Worm (Caenorhabditis elegans) whole organism, young adult: Measurements from ENCODE around the gene tag-329.

Source experiments
- B0035.1 ChIP-seq: sonication (generic microtip); optimal IDR thresholded peaks from 2 replicates; lab custom pipeline; 2016; ENCODE audit warnings: missing genetic modification characterization, mild to moderate bottlenecking, missing compliant biosample characterization, missing genotype, missing genetic modification reagents
- B0261.1 ChIP-seq: sonication (generic microtip); optimal IDR thresholded peaks from 2 replicates; lab custom pipeline; 2016; ENCODE audit warnings: mild to moderate bottlenecking, missing genetic modification characterization, moderate library complexity, missing compliant biosample characterization
- D2030.7 ChIP-seq: fragments of 200-800 bp; sonication (Bioruptor generic); IDR thresholded peaks from 2 replicates; pipeline ENCODE4 v1.3.6; 2022; ENCODE audit warnings: missing genetic modification reagents, missing genetic modification characterization, missing compliant biosample characterization
- F37B4.10 ChIP-seq: fragments of 200-800 bp; sonication (Bioruptor generic); IDR thresholded peaks from 2 replicates; pipeline ENCODE4 v1.3.6; 2022; ENCODE audit warnings: missing genetic modification characterization, missing compliant biosample characterization
- F55B11.4 ChIP-seq: sonication (generic microtip); optimal IDR thresholded peaks from 2 replicates; lab custom pipeline; 2016; ENCODE audit warnings: missing compliant biosample characterization, missing genetic modification characterization, borderline replicate concordance; ENCODE audit not compliant: insufficient read depth
- K12H6.12 ChIP-seq: fragments of 200-800 bp; sonication (Bioruptor generic); optimal IDR thresholded peaks from 2 replicates; lab custom pipeline; 2018; ENCODE audit warnings: mild to moderate bottlenecking, missing genetic modification characterization, missing compliant biosample characterization
- T26A5.8 ChIP-seq: sonication (generic microtip); optimal IDR thresholded peaks from 2 replicates; lab custom pipeline; 2016; ENCODE audit warnings: missing genetic modification characterization, missing compliant biosample characterization
- Y67H2A.10 ChIP-seq: fragments of 200-800 bp; sonication (Bioruptor generic); conservative IDR thresholded peaks from 2 replicates; pipeline ENCODE4 v1.3.6; 2022; ENCODE audit warnings: missing genetic modification reagents, missing genetic modification characterization, missing compliant biosample characterization
- Y95B8A.8 ChIP-seq: fragments of 200-800 bp; sonication (Bioruptor generic); IDR thresholded peaks from 2 replicates; pipeline ENCODE4 v1.3.6; 2022; ENCODE audit warnings: missing genetic modification reagents, missing genetic modification characterization, missing compliant biosample characterization
- akir-1 ChIP-seq: fragments of 200-800 bp; sonication (Bioruptor generic); optimal IDR thresholded peaks from 2 replicates; lab custom pipeline; 2018; ENCODE audit warnings: mild to moderate bottlenecking, missing genetic modification characterization, moderate library complexity, missing compliant biosample characterization
- aptf-2 ChIP-seq: fragments of 200-800 bp; sonication (Bioruptor generic); conservative IDR thresholded peaks from 2 replicates; pipeline ENCODE4 v1.3.6; 2022; ENCODE audit warnings: missing genetic modification reagents, missing genetic modification characterization, missing compliant biosample characterization
- aptf-3 ChIP-seq: fragments of 200-800 bp; sonication (Bioruptor generic); IDR thresholded peaks from 2 replicates; pipeline ENCODE4 v1.3.6; 2022; ENCODE audit warnings: missing genetic modification characterization, missing compliant biosample characterization
- atf-7 ChIP-seq: sonication (generic microtip); optimal IDR thresholded peaks from 2 replicates; lab custom pipeline; 2017; ENCODE audit warnings: mild to moderate bottlenecking, missing genetic modification characterization, missing compliant biosample characterization
- attf-5 ChIP-seq: fragments of 200-800 bp; sonication (Bioruptor generic); optimal IDR thresholded peaks from 2 replicates; lab custom pipeline; 2018; ENCODE audit warnings: mild to moderate bottlenecking, missing genetic modification characterization, missing compliant biosample characterization
- cebp-1 ChIP-seq, 2 experiments: fragments of 200-800 bp in 1 of 2; sonication (Bioruptor generic) in 1 of 2; sonication (generic microtip) in 1 of 2; IDR thresholded peaks in 1 of 2; optimal IDR thresholded peaks in 1 of 2; 2 replicates each; pipeline versions ENCODE4 v1.3.6 to Lab custom; 2017 to 2022; ENCODE audit warnings: missing compliant biosample characterization in 2 of 2, missing genetic modification characterization in 2 of 2, mild to moderate bottlenecking in 1 of 2, missing genetic modification reagents in 1 of 2, moderate library complexity in 1 of 2
- ceh-27 ChIP-seq: fragments of 200-800 bp; sonication (Bioruptor generic); optimal IDR thresholded peaks from 2 replicates; lab custom pipeline; 2018; ENCODE audit warnings: mild to moderate bottlenecking, missing genetic modification characterization, moderate library complexity, missing compliant biosample characterization
- ceh-40 ChIP-seq: fragments of 200-800 bp; sonication (Bioruptor generic); IDR thresholded peaks from 2 replicates; pipeline ENCODE4 v1.3.6; 2022; ENCODE audit warnings: missing genetic modification characterization, missing compliant biosample characterization
- ceh-58 ChIP-seq: fragments of 200-800 bp; sonication (Bioruptor generic); IDR thresholded peaks from 2 replicates; pipeline ENCODE4 v1.3.6; 2022; ENCODE audit warnings: missing genetic modification characterization, missing compliant biosample characterization
- ceh-91 ChIP-seq: fragments of 200-800 bp; sonication (Bioruptor generic); IDR thresholded peaks from 2 replicates; pipeline ENCODE4 v1.3.6; 2022; ENCODE audit warnings: missing genetic modification reagents, missing genetic modification characterization, missing compliant biosample characterization
- chd-7 ChIP-seq: sonication (generic microtip); optimal IDR thresholded peaks from 2 replicates; lab custom pipeline; 2016; ENCODE audit warnings: mild to moderate bottlenecking, missing genetic modification characterization, moderate library complexity, missing compliant biosample characterization
- ekl-4 ChIP-seq: fragments of 200-800 bp; sonication (Bioruptor generic); IDR thresholded peaks from 2 replicates; pipeline ENCODE4 v1.3.6; 2022; ENCODE audit warnings: missing genetic modification reagents, missing genetic modification characterization, missing compliant biosample characterization
- fkh-3 ChIP-seq: sonication (generic microtip); optimal IDR thresholded peaks from 2 replicates; lab custom pipeline; 2016; ENCODE audit warnings: mild to moderate bottlenecking, missing genetic modification characterization, missing compliant biosample characterization
- him-1 ChIP-seq: sonication (generic microtip); optimal IDR thresholded peaks from 2 replicates; lab custom pipeline; 2016; ENCODE audit warnings: missing genotype, missing genetic modification reagents, missing genetic modification characterization, missing compliant biosample characterization
- hlh-12 ChIP-seq: sonication (generic microtip); optimal IDR thresholded peaks from 2 replicates; lab custom pipeline; 2016; ENCODE audit warnings: missing genetic modification characterization, missing compliant biosample characterization
- hmg-1.2 ChIP-seq: fragments of 200-800 bp; sonication (Bioruptor generic); IDR thresholded peaks from 2 replicates; pipeline ENCODE4 v1.3.6; 2022; ENCODE audit warnings: missing genetic modification reagents, missing genetic modification characterization, missing compliant biosample characterization
- hmg-20 ChIP-seq: fragments of 200-800 bp; sonication (Bioruptor generic); IDR thresholded peaks from 2 replicates; pipeline ENCODE4 v1.3.6; 2022; ENCODE audit warnings: missing genetic modification reagents, missing genetic modification characterization, missing compliant biosample characterization
- hsf-1 ChIP-seq: fragments of 200-800 bp; sonication (Bioruptor generic); IDR thresholded peaks from 2 replicates; pipeline ENCODE4 v1.3.6; 2022; ENCODE audit warnings: missing genetic modification reagents, missing genetic modification characterization, missing compliant biosample characterization
- let-526 ChIP-seq: fragments of 200-800 bp; sonication (Bioruptor generic); IDR thresholded peaks from 2 replicates; pipeline ENCODE4 v1.3.6; 2022; ENCODE audit warnings: missing genetic modification reagents, missing genetic modification characterization, missing compliant biosample characterization
- lin-40 ChIP-seq: sonication (generic microtip); optimal IDR thresholded peaks from 2 replicates; lab custom pipeline; 2016; ENCODE audit warnings: missing genetic modification characterization, mild to moderate bottlenecking, missing compliant biosample characterization, missing genotype, missing genetic modification reagents
- lin-54 ChIP-seq: fragments of 200-800 bp; sonication (Bioruptor generic); optimal IDR thresholded peaks from 2 replicates; lab custom pipeline; 2018; ENCODE audit warnings: mild to moderate bottlenecking, missing genetic modification characterization, missing compliant biosample characterization
- lsl-1 ChIP-seq: fragments of 200-800 bp; sonication (Bioruptor generic); optimal IDR thresholded peaks from 2 replicates; lab custom pipeline; 2018; ENCODE audit warnings: mild to moderate bottlenecking, missing genetic modification characterization, moderate library complexity, missing compliant biosample characterization
- madf-10 ChIP-seq: sonication (generic microtip); optimal IDR thresholded peaks from 2 replicates; lab custom pipeline; 2016; ENCODE audit warnings: mild to moderate bottlenecking, missing genetic modification characterization, missing compliant biosample characterization
- mcd-1 ChIP-seq: fragments of 200-800 bp; sonication (Bioruptor generic); IDR thresholded peaks from 2 replicates; pipeline ENCODE4 v1.3.6; 2022; ENCODE audit warnings: missing genetic modification reagents, missing genetic modification characterization, missing compliant biosample characterization
- mel-28 ChIP-seq: sonication (generic microtip); optimal IDR thresholded peaks from 2 replicates; lab custom pipeline; 2016; ENCODE audit warnings: borderline replicate concordance, mild to moderate bottlenecking, missing genetic modification characterization, missing compliant biosample characterization
- mes-4 ChIP-seq: sonication (generic microtip); optimal IDR thresholded peaks from 2 replicates; lab custom pipeline; 2016; ENCODE audit warnings: missing genotype, missing genetic modification characterization, missing compliant biosample characterization
- nfya-1 ChIP-seq: sonication (generic microtip); optimal IDR thresholded peaks from 2 replicates; lab custom pipeline; 2017; ENCODE audit warnings: antibody characterized with exemption, missing compliant biosample characterization, missing genetic modification characterization, borderline replicate concordance; ENCODE audit not compliant: insufficient read depth
- nfya-2 ChIP-seq: fragments of 200-800 bp; sonication (Bioruptor generic); IDR thresholded peaks from 2 replicates; pipeline ENCODE4 v1.3.6; 2022; ENCODE audit warnings: missing genetic modification reagents, missing genetic modification characterization, missing compliant biosample characterization
- pha-4 ChIP-seq: fragments of 150-350 bp; sonication (generic microtip); optimal IDR thresholded peaks from 2 replicates; lab custom pipeline; 2014; ENCODE audit warnings: missing biosample characterization, missing genetic modification reagents, missing genetic modification characterization
- rcor-1 ChIP-seq: fragments of 200-800 bp; sonication (Bioruptor generic); IDR thresholded peaks from 2 replicates; pipeline ENCODE4 v1.3.6; 2022; ENCODE audit warnings: missing genetic modification reagents, missing genetic modification characterization, missing compliant biosample characterization
- rpc-1 ChIP-seq, 2 experiments: fragments of 150-350 bp in 1 of 2; sonication (generic microtip) in 1 of 2; optimal IDR thresholded peaks; 2 replicates each; lab custom pipeline; 2014 to 2018; ENCODE audit warnings: missing biosample characterization in 1 of 2, missing genetic modification characterization in 1 of 2, missing genetic modification reagents in 1 of 2, missing genotype in 1 of 2
- sdz-38 ChIP-seq: sonication (generic microtip); optimal IDR thresholded peaks from 2 replicates; lab custom pipeline; 2016; ENCODE audit warnings: missing genotype, missing genetic modification characterization, missing compliant biosample characterization
- snpc-1.3 ChIP-seq: sonication (generic microtip); optimal IDR thresholded peaks from 2 replicates; lab custom pipeline; 2017; ENCODE audit warnings: missing genetic modification characterization, mild to moderate bottlenecking, missing compliant biosample characterization, antibody characterized with exemption, moderate library complexity, missing genotype, missing genetic modification reagents; ENCODE audit not compliant: insufficient read depth
- snpc-4 ChIP-seq, 5 experiments: fragments of 150-350 bp in 1 of 5; sonication (generic microtip) in 4 of 5; optimal IDR thresholded peaks; 2 replicates each; lab custom pipeline; 2014 to 2018; ENCODE audit warnings: missing genetic modification characterization in 5 of 5, missing biosample characterization in 3 of 5, antibody characterized with exemption in 2 of 5, mild to moderate bottlenecking in 2 of 5, missing compliant biosample characterization in 2 of 5, missing genotype in 2 of 5, moderate library complexity in 2 of 5, missing genetic modification reagents in 1 of 5
- somi-1 ChIP-seq: fragments of 200-800 bp; sonication (Bioruptor generic); optimal IDR thresholded peaks from 2 replicates; lab custom pipeline; 2018; ENCODE audit warnings: mild to moderate bottlenecking, missing genetic modification characterization, missing compliant biosample characterization
- ztf-18 ChIP-seq: sonication (generic microtip); optimal IDR thresholded peaks from 2 replicates; lab custom pipeline; 2016; ENCODE audit warnings: missing genotype, mild to moderate bottlenecking, missing genetic modification characterization, missing compliant biosample characterization
- ztf-28 ChIP-seq: fragments of 200-800 bp; sonication (Bioruptor generic); IDR thresholded peaks from 2 replicates; pipeline ENCODE4 v1.3.6; 2022; ENCODE audit warnings: missing genetic modification reagents, missing genetic modification characterization, missing compliant biosample characterization
- ztf-6 ChIP-seq: fragments of 200-800 bp; sonication (Bioruptor generic); IDR thresholded peaks from 2 replicates; pipeline ENCODE4 v1.3.6; 2022; ENCODE audit warnings: missing genetic modification reagents, missing genetic modification characterization, missing compliant biosample characterization

Gene tag-329

ce11 chrV:9546860-9547269 lies 12.1 kb downstream of the tag-329 start, which contains the start of gene his-37 (continued):
- TF ChIP-seq rpc-1 (optimal IDR thresholded peaks at IDR 0.05; lab: Kevin White, UChicago) (peak; percentile 6), rpc-1 (tag; optimal IDR thresholded peaks at IDR 0.05; lab: Kevin White, UChicago) (no peak), rcor-1 (GFP tag; lab: Robert Waterston, UW) (peak; percentile 90), K12H6.12 (peak; percentile 100), attf-5 (GFP tag; lab: Kevin White, UChicago) (peak; percentile 98), D2030.7 (GFP tag; lab: Robert Waterston, UW) (0 out of 2 replicates have a peak, but pooled peaks have one; percentile 13), sdz-38 (tag; lab: Kevin White, UChicago) (no peak), lin-54 (GFP tag; lab: Kevin White, UChicago) (peak; percentile 94), ceh-40 (GFP tag; lab: Robert Waterston, UW) (no peak), B0035.1 (tag; lab: Kevin White, UChicago) (peak; percentile 69), lin-40 (tag; lab: Kevin White, UChicago) (peak; percentile 99), T26A5.8 (no peak), ceh-91 (no peak), let-526 (GFP tag; lab: Robert Waterston, UW) (peak; percentile 70), mcd-1 (GFP tag; lab: Robert Waterston, UW) (peak; percentile 93), F37B4.10 (GFP tag; lab: Robert Waterston, UW) (peak; percentile 95), nfya-1 (tag; lab: Kevin White, UChicago) (no peak), hsf-1 (GFP tag; lab: Robert Waterston, UW) (no peak), somi-1 (GFP tag; lab: Kevin White, UChicago) (peak; percentile 98), chd-7 (tag; lab: Kevin White, UChicago) (peak; percentile 94), ztf-28 (GFP tag; lab: Robert Waterston, UW) (0 out of 2 replicates have a peak, but pooled peaks have one; percentile 45), ekl-4 (GFP tag; lab: Robert Waterston, UW) (peak; percentile 93), ztf-18 (tag; lab: Kevin White, UChicago) (peak; percentile 91), madf-10 (peak; percentile 95), Y95B8A.8 (GFP tag; lab: Robert Waterston, UW) (0 out of 2 replicates have a peak, but pooled peaks have one; percentile 48), aptf-3 (no peak), snpc-4 (GFP tag; optimal IDR thresholded peaks at IDR 0.05; lab: Kevin White, UChicago) (peak; percentile 43), snpc-4 (tag; optimal IDR thresholded peaks at IDR 0.05; lab: Kevin White, UChicago) (peak; percentile 77 to 89 (median 84)), snpc-1.3 (tag; lab: Kevin White, UChicago) (peak; percentile 26), hmg-1.2 (peak; percentile 69), ceh-27 (GFP tag; lab: Kevin White, UChicago) (peak; percentile 99), aptf-2 (GFP tag; lab: Robert Waterston, UW) (no peak), cebp-1 (GFP tag; IDR thresholded peaks at IDR 0.05; lab: Robert Waterston, UW) (peak; percentile 78), cebp-1 (tag; optimal IDR thresholded peaks at IDR 0.05; lab: Kevin White, UChicago) (peak; percentile 96), atf-7 (tag; lab: Kevin White, UChicago) (peak; percentile 97), akir-1 (peak; percentile 33), mes-4 (tag; lab: Kevin White, UChicago) (no peak), nfya-2 (GFP tag; lab: Robert Waterston, UW) (no peak), Y67H2A.10 (GFP tag; lab: Robert Waterston, UW) (peak; percentile 52; the same call in 1 of the 2 replicates), ceh-58 (GFP tag; lab: Robert Waterston, UW) (no peak), lsl-1 (GFP tag; lab: Kevin White, UChicago) (peak; percentile 2), F55B11.4 (tag; lab: Kevin White, UChicago) (no peak), fkh-3 (tag; lab: Kevin White, UChicago) (no peak), hlh-12 (tag; lab: Kevin White, UChicago) (no peak), him-1 (tag; lab: Kevin White, UChicago) (no peak), ztf-6 (peak; percentile 93), mel-28 (tag; lab: Kevin White, UChicago) (no peak), pha-4 (peak; percentile 96), hmg-20 (GFP tag; lab: Robert Waterston, UW) (peak; percentile 71; the same call in 1 of the 2 replicates), B0261.1 (tag; lab: Kevin White, UChicago) (peak; percentile 29)
